Fruit fly (Drosophila melanogaster): ENCODE measurements around the gene CG16984.

dm6 chr3L:2572907-2573591 lies 22.5 kb upstream of the CG16984 start:
- TF ChIP-seq ss (GFP tag; optimal IDR thresholded peaks at IDR 0.05) (peak in 1 of 2 experiments; percentile 32), topi (GFP tag; optimal IDR thresholded peaks at IDR 0.05) (no peak), CG6276 (GFP tag; optimal IDR thresholded peaks at IDR 0.05) (no peak), CG3032 (tag; optimal IDR thresholded peaks at IDR 0.05) (no peak), Hr39 (GFP tag; optimal IDR thresholded peaks at IDR 0.05) (no peak), cyc (GFP tag; optimal IDR thresholded peaks at IDR 0.05) (no peak), CG3919 (GFP tag; optimal IDR thresholded peaks at IDR 0.05) (no peak), Lpt (GFP tag; optimal IDR thresholded peaks at IDR 0.05) (no peak), CG4318 (GFP tag; optimal IDR thresholded peaks at IDR 0.05) (no peak)

All from whole organism, prepupa.